Worm (Caenorhabditis elegans): Measurements from ENCODE around the gene asna-1.
A peak's percentile ranks its signal among the peaks of the same experiment; 100 is the strongest.

Gene asna-1

DNA sequence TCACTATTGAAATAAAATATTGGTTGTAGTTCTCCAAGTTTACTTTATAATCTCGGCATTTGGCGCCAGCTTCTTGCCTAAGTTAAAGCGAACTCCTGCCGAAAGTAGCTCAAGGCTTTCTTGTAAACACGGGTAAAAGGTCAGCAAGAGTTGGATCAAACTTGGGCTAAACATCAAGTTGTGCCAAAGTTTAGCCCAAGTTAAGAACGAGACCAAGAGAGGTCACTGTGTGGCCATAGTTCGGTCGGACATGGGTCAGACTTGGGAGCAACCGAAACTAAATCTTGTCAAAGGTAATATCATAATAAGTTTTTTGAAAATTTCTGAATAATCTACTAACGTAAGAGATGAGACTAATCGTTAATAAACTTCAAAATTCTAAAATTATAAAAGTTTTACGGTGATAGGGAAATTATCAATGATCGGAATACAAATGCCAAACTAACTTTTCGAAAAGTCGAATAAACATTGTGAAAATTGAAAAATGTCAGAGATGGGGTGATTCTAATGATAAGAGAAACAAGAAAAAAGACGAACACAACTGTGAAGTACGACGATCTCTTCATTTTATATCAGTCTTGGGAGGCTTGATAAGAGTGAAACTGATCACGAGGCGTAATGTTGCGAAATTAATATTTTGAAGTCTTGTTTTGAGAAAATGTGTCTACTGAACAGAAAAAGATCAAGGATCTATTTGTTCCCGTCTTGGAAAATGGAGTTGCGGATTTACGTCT lies 26.8 kb upstream of the asna-1 start:
- TF ChIP-seq lin-1 (GFP tag; IDR thresholded peaks at IDR 0.05) = no peak
- no peak for TF ChIP-seq nhr-237 (tag; optimal IDR thresholded peaks at IDR 0.05)
- TF ChIP-seq unc-39 (tag; optimal IDR thresholded peaks at IDR 0.05) = no peak
- TF ChIP-seq zip-11 (GFP tag; IDR thresholded peaks at IDR 0.05) = no peak
- no peak for TF ChIP-seq snpc-1.2 (GFP tag; IDR thresholded peaks at IDR 0.05)
- no peak for TF ChIP-seq ZK546.5 (tag; optimal IDR thresholded peaks at IDR 0.05)
- TF ChIP-seq rbr-2 (tag; optimal IDR thresholded peaks at IDR 0.05) = no peak
- TF ChIP-seq nhr-41 (GFP tag; IDR thresholded peaks at IDR 0.05) = peak; percentile 49; the same call in 1 of the 2 replicates
- no peak for TF ChIP-seq jun-1 (tag; optimal IDR thresholded peaks at IDR 0.05)
- peak; percentile 43 for TF ChIP-seq T26A8.4 (GFP tag; IDR thresholded peaks at IDR 0.05)
- no peak for TF ChIP-seq tra-1 (GFP tag; IDR thresholded peaks at IDR 0.05)
- TF ChIP-seq ceh-28 (tag; optimal IDR thresholded peaks at IDR 0.05) = no peak
- TF ChIP-seq dpl-1 (GFP tag; optimal IDR thresholded peaks at IDR 0.05) = peak; percentile 33
- TF ChIP-seq daf-8 (GFP tag; IDR thresholded peaks at IDR 0.05) = no peak
- TF ChIP-seq nhr-25 (tag; optimal IDR thresholded peaks at IDR 0.05; ENCODE audit: borderline replicate concordance, insufficient read depth) = no peak
- TF ChIP-seq madf-5 (GFP tag; IDR thresholded peaks at IDR 0.05) = no peak
- no peak for TF ChIP-seq zfp-3 (GFP tag; conservative IDR thresholded peaks at IDR 0.05)
- no peak for TF ChIP-seq F26F4.8 (GFP tag; conservative IDR thresholded peaks at IDR 0.05)
- TF ChIP-seq pha-4 (GFP tag; IDR thresholded peaks at IDR 0.05) = no peak
- no peak for TF ChIP-seq pha-4 (tag; optimal IDR thresholded peaks at IDR 0.05)
- 0 out of 2 replicates have a peak, but pooled peaks have one; percentile 54 for TF ChIP-seq dmd-8 (GFP tag; IDR thresholded peaks at IDR 0.05)
- TF ChIP-seq fos-1 (tag; optimal IDR thresholded peaks at IDR 0.05) = no peak
- TF ChIP-seq duxl-1 (tag; optimal IDR thresholded peaks at IDR 0.05; ENCODE audit: poor library complexity) = no peak
- no peak for TF ChIP-seq mdt-29 (GFP tag; IDR thresholded peaks at IDR 0.05)
- no peak for TF ChIP-seq Y75B8A.6 (GFP tag; IDR thresholded peaks at IDR 0.05)
- TF ChIP-seq mes-2 (tag; optimal IDR thresholded peaks at IDR 0.05; ENCODE audit: poor library complexity, severe bottlenecking) = peak; percentile 25
- TF ChIP-seq mxl-2 (GFP tag; conservative IDR thresholded peaks at IDR 0.05) = no peak
- peak; percentile 89 for TF ChIP-seq pqm-1 (tag; optimal IDR thresholded peaks at IDR 0.05)
- TF ChIP-seq egl-27 (tag; optimal IDR thresholded peaks at IDR 0.05) = no peak
- TF ChIP-seq hlh-30 (tag; optimal IDR thresholded peaks at IDR 0.05; ENCODE audit: insufficient read depth) = peak; percentile 74
- no peak for TF ChIP-seq vab-7 (GFP tag; IDR thresholded peaks at IDR 0.05)
- TF ChIP-seq tag-97 (GFP tag; IDR thresholded peaks at IDR 0.05) = no peak
- TF ChIP-seq nhr-76 (tag; optimal IDR thresholded peaks at IDR 0.05) = no peak
- TF ChIP-seq ceh-20 (GFP tag; IDR thresholded peaks at IDR 0.05) = no peak
- TF ChIP-seq nhr-111 (GFP tag; optimal IDR thresholded peaks at IDR 0.05) = no peak
- TF ChIP-seq hlh-11 (tag; optimal IDR thresholded peaks at IDR 0.05) = peak; percentile 88
- TF ChIP-seq aly-2 (tag; optimal IDR thresholded peaks at IDR 0.05) = no peak
- TF ChIP-seq nhr-48 (tag; optimal IDR thresholded peaks at IDR 0.05) = no peak
- no peak for TF ChIP-seq ceh-44 (GFP tag; IDR thresholded peaks at IDR 0.05)
- TF ChIP-seq ceh-32 (tag; optimal IDR thresholded peaks at IDR 0.05; ENCODE audit: poor library complexity) = no peak
- TF ChIP-seq saeg-2 (GFP tag; IDR thresholded peaks at IDR 0.05) = no peak
- TF ChIP-seq set-16 (GFP tag; IDR thresholded peaks at IDR 0.05) = no peak
- peak; percentile 85 for TF ChIP-seq ama-1 (optimal IDR thresholded peaks at IDR 0.05)
- TF ChIP-seq nhr-10 (tag; optimal IDR thresholded peaks at IDR 0.05) = no peak
- no peak for TF ChIP-seq nhr-42 (GFP tag; IDR thresholded peaks at IDR 0.05)
- no peak for TF ChIP-seq F44E2.7 (GFP tag; IDR thresholded peaks at IDR 0.05)
- no peak for TF ChIP-seq F10B5.3 (tag; optimal IDR thresholded peaks at IDR 0.05)
- no peak for TF ChIP-seq ceh-62 (tag; optimal IDR thresholded peaks at IDR 0.05)
- TF ChIP-seq lin-38 (GFP tag; IDR thresholded peaks at IDR 0.05) = no peak
- no peak for TF ChIP-seq spr-3 (GFP tag; optimal IDR thresholded peaks at IDR 0.05)
- peak; percentile 8 for TF ChIP-seq aha-1 (tag)

Data from whole organism, L4 larva.